Fruit fly (Drosophila melanogaster): ENCODE results near the gene a10.

Gene a10

DNA sequence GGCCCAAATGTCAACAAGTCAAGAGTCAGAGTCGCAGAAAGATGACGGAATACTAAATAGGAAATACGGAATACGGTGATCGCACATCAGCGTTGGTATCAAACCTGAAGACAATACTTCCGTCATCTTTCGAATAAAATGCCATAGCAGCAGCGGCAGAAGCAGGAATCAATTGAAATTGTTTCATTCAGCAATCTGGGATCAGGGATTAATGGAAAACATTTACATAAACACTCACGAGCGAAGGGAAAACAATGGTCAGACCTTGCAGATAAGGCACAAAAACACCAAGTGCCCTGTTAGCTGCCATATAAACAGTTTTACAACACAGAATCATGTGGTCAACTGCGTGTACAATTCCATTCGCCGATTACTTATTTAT, 18.1 kb downstream of the a10 start:
- no peak for TF ChIP-seq noc (tag; optimal IDR thresholded peaks at IDR 0.05)

DNA sequence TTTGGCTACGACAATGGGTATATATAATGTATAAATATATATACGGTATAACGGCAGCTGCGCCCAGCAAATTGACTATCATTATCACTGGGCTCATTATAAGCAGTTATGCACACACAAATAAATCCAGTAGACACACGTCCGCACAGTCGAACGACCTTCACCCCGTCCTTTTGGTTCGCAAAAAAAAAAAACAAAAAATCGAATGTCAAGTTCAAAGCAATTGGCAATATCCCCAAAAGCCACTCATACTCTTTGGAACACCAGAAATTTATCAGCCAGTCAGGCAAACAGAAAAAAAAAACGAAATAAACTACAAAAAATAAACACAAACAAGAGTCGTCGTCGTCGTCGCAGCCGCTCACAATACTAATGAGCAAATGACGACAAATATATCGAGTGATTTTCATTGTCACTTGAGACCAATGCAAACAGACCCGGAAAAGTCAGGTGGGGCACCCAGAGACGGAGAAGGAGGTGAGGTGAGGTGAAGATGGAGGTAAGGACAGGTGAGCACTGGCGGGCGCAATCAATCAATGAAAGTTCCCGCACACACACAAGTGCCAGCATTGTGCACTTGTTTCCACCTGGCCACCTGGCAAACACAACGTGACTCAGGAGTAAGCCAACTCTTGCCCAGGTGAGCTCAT, 18.7 kb downstream of the a10 start:
- TF ChIP-seq noc (tag; optimal IDR thresholded peaks at IDR 0.05), result no peak

DNA sequence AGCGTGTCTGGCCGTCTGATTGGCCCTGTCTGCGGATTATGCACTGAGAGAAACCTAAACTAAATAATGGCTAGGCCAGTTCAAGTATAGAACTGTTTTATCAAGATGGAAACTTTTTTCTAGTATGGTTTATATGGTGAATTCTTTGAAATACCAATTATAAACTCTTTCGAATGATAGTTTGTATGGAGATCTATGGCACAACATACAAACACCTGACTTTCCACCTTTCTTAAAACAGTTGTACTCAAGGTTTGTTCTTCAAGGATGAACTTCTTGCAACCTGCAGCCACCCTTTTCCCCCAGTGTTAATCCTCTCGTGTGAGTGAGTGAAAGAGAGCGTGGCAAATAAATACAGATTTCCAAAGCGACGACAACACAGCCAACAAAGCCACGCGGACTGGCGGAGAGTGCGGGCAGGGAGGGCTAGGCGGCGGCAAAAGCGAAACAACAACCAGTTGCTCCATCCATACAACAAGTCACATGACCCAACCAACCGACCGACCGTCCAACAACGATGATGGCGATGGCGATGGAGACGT, 19.3 kb downstream of the a10 start:
- TF ChIP-seq noc (tag; optimal IDR thresholded peaks at IDR 0.05), result peak; percentile 75

DNA sequence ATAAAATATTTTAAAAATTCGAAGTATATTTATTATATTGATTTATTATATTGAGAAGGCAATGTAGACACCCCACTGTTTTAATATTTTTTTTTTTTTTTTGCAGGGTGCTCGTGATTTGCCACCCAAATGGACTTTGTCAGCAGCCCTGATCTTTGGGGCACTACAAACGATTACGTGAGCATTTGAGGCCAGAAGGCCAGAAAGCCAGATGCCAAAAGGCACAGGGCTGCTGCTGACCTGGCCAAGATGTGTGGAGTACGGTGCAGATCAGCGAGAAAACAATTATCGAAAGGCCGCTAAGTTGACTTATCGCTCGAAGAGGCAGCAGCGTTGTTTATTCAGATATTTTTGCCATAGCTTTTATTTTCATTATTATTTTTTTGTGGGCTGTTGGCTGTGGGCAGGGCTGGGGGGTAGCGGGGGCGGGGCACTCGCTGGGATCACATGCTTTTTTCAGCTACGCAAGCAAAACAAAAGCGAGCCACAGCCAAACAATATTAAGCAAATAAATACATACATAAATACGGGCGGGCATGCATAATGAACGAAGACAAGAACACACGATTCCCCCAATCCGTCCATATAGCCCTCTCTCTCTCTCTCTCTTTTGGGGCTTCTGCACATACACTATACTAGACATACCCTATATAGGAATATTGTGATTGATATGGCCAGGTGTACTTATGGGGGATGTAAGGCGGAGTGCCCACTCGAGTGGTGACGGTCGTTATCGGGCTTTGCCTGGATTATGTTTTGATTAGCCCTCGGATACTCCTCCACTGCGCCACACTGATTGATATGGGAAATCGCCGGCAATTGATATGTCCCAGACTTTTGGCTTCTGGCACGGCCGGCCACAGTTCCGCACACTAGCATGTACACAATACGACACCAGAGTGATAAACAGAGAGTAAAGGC, 20.0 kb downstream of the a10 start:
- peak; percentile 22 for TF ChIP-seq noc (tag; optimal IDR thresholded peaks at IDR 0.05)

DNA sequence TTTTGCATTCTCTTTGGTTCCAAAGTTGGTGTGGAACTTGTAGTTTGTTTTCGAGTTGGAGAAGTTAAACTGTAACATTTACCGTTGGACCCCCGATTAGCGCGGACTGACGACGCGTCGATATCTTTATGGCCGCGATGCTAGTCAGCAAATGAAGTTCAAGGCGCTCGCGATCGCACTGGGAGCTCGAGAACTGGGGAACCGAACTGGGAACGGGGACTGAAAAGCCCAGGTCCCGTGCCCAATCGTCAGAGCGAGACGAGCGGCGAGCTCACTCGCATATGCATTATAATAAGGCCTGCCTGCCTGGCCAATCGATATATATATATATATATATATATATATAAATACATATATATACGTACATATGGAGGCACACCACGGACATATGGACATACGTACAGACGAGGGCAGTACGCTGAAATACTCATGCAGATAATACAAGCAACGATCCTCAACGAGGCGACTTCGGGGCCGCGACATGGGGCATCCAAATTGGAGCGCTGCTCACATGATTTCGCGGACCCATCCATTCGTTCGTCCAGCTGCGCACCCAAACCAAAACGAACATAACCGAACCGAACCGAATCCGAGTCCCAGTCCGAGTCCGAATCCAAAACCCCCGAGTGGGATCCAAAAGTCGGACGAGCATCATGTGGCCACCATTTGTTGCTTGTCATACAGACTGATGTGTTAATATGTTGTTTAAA, 21.2 kb downstream of the a10 start:
- TF ChIP-seq noc (tag; optimal IDR thresholded peaks at IDR 0.05), result no peak

DNA sequence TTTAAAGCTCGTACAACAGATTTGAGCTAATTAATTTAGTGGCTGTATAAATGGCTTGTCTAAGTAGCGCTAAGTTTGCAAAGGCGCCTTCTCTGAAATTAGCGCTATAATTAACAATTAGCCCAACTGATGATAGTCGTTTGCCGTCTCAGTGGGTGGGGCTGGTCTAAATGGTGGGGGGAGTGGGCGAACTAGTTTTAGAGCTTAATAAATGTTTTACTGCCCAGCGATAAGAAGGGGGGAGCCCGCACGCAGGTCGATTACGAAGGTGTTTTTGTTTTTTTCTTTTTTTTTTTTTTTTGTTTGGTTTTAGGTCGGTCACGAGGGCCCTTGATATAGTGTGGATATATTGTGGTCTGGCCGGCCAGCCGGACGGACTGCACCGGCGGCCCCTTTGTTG, 22.5 kb downstream of the a10 start:
- TF ChIP-seq noc (tag; optimal IDR thresholded peaks at IDR 0.05), result no peak

DNA sequence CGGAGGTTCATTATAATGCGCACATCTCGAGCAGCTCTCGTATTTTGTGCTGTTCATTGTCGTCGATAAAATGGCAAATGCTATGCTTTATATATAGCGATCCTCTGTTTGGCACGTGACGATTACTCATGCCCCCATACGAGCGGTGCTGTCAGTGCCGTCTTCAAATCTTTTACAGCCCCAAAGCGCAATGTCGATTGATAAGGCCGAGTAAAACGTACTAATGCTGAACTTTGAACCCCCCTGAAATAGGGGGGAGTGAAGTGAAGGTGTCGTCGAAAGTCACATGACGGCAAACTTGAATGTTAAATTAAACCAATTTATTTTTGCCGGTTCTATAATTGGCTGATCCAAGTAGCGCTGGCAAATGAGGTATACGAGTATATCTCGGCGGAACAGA, 23.3 kb downstream of the a10 start:
- no peak for TF ChIP-seq noc (tag; optimal IDR thresholded peaks at IDR 0.05)

DNA sequence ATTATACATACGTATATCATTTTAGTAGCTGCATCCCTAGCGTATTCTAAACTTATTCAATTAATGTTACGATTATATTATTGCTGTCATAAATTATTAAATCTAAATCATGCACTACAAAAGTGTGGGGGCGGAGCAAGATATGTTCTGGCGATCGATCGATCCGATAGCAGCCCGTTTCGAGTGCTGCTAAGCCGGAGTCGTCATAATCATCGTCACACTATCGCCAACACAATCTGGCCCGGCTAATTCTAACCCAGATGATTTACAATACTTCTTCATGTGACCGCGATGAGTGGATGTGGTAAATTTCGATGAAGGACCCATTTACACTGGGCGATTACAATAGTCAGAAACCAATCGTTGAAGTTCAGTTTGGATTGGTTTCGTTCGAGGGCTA, 28.7 kb downstream of the a10 start:
- TF ChIP-seq noc (tag; optimal IDR thresholded peaks at IDR 0.05), result peak; percentile 1

DNA sequence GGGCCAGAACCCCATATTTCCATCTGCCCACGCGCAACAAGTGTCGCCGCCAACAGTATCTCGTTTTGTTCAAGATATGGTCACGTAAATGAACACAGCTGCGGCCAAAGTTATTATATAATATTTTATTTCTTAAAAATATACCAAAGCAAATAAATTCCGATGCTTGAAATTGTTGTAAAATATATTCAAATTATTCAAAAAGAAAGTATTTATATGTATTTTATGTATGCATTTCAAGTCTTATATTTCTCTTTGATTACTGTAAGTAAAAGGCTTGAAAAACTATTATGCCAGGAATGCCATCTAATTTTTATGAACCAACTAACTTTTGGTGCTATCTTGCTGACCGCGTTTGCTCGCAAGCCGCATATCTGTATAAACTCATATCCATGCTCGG, 34.4 kb downstream of the a10 start:
- peak; percentile 46 for TF ChIP-seq noc (tag; optimal IDR thresholded peaks at IDR 0.05)

DNA sequence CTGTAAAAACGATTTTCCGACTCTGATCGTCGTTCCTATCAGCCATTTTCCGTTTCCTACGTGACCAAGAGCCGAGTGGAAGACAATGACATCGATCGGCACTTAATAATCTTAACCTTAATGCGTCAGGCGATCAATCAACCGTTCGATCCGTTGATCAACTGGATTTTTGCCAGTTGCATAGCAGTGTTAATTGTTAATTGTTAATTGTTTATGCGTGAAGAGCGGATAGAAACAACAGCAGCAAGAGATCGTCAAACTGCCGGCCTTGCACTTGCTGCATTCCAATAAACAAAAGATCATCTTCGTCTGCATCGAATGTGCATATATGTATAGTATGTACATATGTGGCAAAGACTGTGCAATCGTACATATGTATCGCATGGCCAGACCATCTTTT, 35.0 kb downstream of the a10 start:
- TF ChIP-seq noc (tag; optimal IDR thresholded peaks at IDR 0.05), result no peak

DNA sequence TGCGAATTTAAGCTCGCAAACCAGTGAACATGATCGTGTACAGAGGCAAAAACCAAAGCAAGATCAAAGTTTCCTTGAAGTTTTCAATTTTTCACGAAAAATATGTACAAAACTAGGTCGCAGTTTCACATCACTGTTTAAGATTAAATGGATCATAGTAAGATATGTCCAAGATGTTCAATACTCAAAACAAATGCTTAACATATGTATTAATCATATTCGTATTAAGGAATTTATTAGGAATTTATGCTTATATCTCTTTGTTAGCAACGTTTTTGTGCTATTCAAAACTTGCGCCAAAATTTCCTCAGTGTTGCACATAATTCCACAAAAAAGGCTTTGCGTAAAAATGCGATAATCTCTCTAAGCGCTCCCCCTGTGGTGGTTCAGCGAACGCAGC, 36.2 kb downstream of the a10 start:
- no peak for TF ChIP-seq noc (tag; optimal IDR thresholded peaks at IDR 0.05)

DNA sequence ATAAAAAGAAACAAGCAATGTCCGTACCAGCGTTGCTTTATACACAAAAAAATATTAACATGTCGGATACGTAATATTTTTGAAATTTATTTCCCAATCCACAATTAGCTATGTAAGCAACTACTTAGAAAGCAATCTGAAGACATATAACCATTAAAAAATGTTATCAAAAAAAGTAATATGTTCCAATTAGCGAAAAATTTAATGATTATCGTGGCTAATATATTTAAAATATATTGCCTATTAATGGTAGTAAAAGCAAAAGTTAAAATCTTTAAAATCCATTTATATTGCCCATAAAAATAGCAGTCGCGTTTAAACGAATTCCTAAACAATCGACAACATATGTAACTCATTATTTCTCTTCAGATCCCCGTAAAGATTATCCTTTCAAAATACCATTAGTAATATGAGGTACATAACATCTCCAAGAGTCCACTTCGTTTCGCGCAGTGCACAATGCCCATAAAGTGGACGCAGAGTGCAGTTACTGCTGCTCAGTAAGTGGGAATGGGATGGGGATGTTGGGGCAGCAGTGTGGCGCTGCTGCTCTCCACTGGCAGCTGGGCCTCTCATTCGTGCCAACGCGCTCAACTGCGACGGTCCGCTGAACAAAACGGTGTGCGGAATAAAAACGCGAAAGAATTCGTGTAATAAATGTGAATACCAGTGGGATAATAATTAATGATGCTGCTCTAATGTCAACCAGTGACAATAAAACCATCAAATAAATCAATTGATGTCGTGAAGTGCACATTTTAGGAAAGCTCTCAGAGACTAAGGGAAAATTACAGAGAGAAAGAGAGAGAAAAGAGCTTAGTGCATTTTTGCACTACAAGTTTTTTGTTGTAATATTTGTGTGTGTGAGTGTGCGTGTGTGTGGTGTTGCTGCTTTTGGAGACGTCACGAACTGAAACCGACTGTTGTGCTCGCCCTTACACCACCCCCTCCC, 37.2 kb downstream of the a10 start:
- no peak for TF ChIP-seq noc (tag; optimal IDR thresholded peaks at IDR 0.05)

DNA sequence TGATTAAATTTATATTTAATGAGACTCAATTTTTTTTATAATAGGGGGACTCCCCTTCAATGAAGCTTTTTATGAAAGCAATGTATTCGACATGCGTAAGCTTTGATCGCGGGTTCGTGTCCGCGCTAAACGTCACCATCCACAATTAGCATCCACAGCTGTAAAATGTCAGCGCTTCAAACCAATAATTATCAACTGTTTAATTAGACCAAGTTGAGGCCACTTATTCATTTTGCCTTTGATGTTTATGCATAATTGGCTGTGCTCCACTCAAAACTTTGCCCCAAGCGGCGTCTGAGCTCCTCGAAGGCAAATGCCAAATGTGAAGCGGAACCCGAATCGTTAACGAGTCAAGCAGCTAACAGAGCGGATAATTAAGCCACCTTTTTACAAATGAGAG, 38.0 kb downstream of the a10 start:
- no peak for TF ChIP-seq noc (tag; optimal IDR thresholded peaks at IDR 0.05)

DNA sequence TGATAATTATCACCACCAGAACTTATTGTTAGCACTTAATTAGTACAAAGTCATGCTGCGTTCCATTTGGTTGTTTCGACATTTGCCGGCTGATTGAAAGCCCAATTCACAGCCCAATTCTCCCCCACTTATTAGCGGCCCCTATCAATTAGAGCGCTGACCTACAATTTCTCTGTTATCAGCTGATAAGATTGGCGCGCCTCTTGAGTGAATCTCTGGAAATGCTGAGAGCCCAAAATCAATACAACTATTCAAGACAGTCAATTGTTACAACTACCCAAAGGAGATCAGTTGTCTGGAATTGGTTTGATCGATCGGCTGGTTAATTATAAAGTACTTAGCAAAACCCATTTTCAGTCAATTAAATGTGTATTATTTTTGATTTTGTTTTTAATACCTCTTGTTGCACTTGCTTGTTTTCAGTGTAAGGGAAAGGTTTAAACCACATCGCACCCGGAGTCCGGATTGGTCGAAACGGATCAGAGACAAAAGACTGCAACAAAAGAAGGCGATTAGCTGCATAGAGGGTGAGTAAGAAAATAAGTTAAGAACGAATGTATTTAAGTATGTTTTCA, 38.6 kb downstream of the a10 start:
- peak; percentile 8 for TF ChIP-seq noc (tag; optimal IDR thresholded peaks at IDR 0.05)

DNA sequence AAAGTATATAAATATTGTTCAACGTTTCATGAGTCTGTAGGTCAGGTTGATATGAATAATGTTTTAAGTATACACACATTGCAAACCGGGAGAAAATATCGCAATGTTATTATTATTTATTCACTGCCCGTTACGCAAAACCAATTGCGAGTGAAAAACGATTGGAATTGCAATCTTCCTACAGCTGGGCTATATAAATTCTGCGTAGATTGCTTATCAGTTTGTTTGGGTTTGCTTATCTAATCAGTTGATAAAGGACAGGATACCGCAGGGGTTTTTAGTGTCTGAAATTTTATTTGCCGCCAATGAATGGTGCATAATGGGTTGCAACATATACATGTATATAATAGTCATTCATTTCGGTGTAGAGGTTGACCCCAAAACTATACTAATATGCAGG, 39.5 kb downstream of the a10 start:
- TF ChIP-seq noc (tag; optimal IDR thresholded peaks at IDR 0.05), result no peak
